Worm (Caenorhabditis elegans) whole organism, young adult: ENCODE measurements around the gene del-10.

Source experiments
- B0261.1 ChIP-seq: sonication (generic microtip); optimal IDR thresholded peaks from 2 replicates; lab custom pipeline; 2016; ENCODE audit warnings: mild to moderate bottlenecking, missing genetic modification characterization, moderate library complexity, missing compliant biosample characterization
- C17E4.6 ChIP-seq: fragments of 200-800 bp; sonication (Bioruptor generic); IDR thresholded peaks from 2 replicates; pipeline ENCODE4 v1.3.6; 2022; ENCODE audit warnings: missing genetic modification reagents, missing genetic modification characterization, missing compliant biosample characterization
- F10E7.11 ChIP-seq: sonication (generic microtip); optimal IDR thresholded peaks from 2 replicates; lab custom pipeline; 2017; ENCODE audit warnings: mild to moderate bottlenecking, missing genetic modification characterization, moderate library complexity, missing compliant biosample characterization
- F37B4.10 ChIP-seq: fragments of 200-800 bp; sonication (Bioruptor generic); IDR thresholded peaks from 2 replicates; pipeline ENCODE4 v1.3.6; 2022; ENCODE audit warnings: missing genetic modification characterization, missing compliant biosample characterization
- F55B11.4 ChIP-seq: sonication (generic microtip); optimal IDR thresholded peaks from 2 replicates; lab custom pipeline; 2016; ENCODE audit warnings: missing compliant biosample characterization, missing genetic modification characterization, borderline replicate concordance; ENCODE audit not compliant: insufficient read depth
- F57A8.1 ChIP-seq: fragments of 200-800 bp; sonication (Bioruptor generic); optimal IDR thresholded peaks from 2 replicates; lab custom pipeline; 2018; ENCODE audit warnings: mild to moderate bottlenecking, missing genetic modification characterization, moderate library complexity, missing compliant biosample characterization
- F57C9.4 ChIP-seq: sonication (generic microtip); optimal IDR thresholded peaks from 2 replicates; lab custom pipeline; 2017; ENCODE audit warnings: mild to moderate bottlenecking, missing genetic modification characterization, missing compliant biosample characterization
- K12H6.12 ChIP-seq: fragments of 200-800 bp; sonication (Bioruptor generic); optimal IDR thresholded peaks from 2 replicates; lab custom pipeline; 2018; ENCODE audit warnings: mild to moderate bottlenecking, missing genetic modification characterization, missing compliant biosample characterization
- T07F8.4 ChIP-seq: sonication (generic microtip); optimal IDR thresholded peaks from 2 replicates; lab custom pipeline; 2016; ENCODE audit warnings: mild to moderate bottlenecking, missing genetic modification characterization, moderate library complexity, missing compliant biosample characterization
- Y53G8AR.9 ChIP-seq: fragments of 200-800 bp; sonication (Bioruptor generic); conservative IDR thresholded peaks from 2 replicates; pipeline ENCODE4 v1.3.6; 2022; ENCODE audit warnings: missing genetic modification reagents, missing genetic modification characterization, missing compliant biosample characterization
- Y95B8A.8 ChIP-seq: fragments of 200-800 bp; sonication (Bioruptor generic); IDR thresholded peaks from 2 replicates; pipeline ENCODE4 v1.3.6; 2022; ENCODE audit warnings: missing genetic modification reagents, missing genetic modification characterization, missing compliant biosample characterization
- ZK185.1 ChIP-seq: sonication (generic microtip); optimal IDR thresholded peaks from 2 replicates; lab custom pipeline; 2016; ENCODE audit warnings: mild to moderate bottlenecking, missing genetic modification characterization, missing compliant biosample characterization; ENCODE audit not compliant: poor library complexity, severe bottlenecking
- aptf-3 ChIP-seq: fragments of 200-800 bp; sonication (Bioruptor generic); IDR thresholded peaks from 2 replicates; pipeline ENCODE4 v1.3.6; 2022; ENCODE audit warnings: missing genetic modification characterization, missing compliant biosample characterization
- atf-7 ChIP-seq: sonication (generic microtip); optimal IDR thresholded peaks from 2 replicates; lab custom pipeline; 2017; ENCODE audit warnings: mild to moderate bottlenecking, missing genetic modification characterization, missing compliant biosample characterization
- athp-1 ChIP-seq: sonication (generic microtip); optimal IDR thresholded peaks from 2 replicates; lab custom pipeline; 2017; ENCODE audit warnings: mild to moderate bottlenecking, missing genetic modification characterization, missing compliant biosample characterization
- bed-1 ChIP-seq: fragments of 200-800 bp; sonication (Bioruptor generic); IDR thresholded peaks from 2 replicates; pipeline ENCODE4 v1.3.6; 2022; ENCODE audit warnings: missing genetic modification reagents, missing genetic modification characterization, missing compliant biosample characterization
- bed-2 ChIP-seq: fragments of 200-800 bp; sonication (Bioruptor generic); IDR thresholded peaks from 2 replicates; pipeline ENCODE4 v1.3.6; 2022; ENCODE audit warnings: missing genetic modification reagents, missing genetic modification characterization, missing compliant biosample characterization
- cebp-2 ChIP-seq: fragments of 200-800 bp; sonication (Bioruptor generic); IDR thresholded peaks from 2 replicates; pipeline ENCODE4 v1.3.6; 2022; ENCODE audit warnings: missing genetic modification characterization, missing compliant biosample characterization
- ceh-40 ChIP-seq: fragments of 200-800 bp; sonication (Bioruptor generic); IDR thresholded peaks from 2 replicates; pipeline ENCODE4 v1.3.6; 2022; ENCODE audit warnings: missing genetic modification characterization, missing compliant biosample characterization
- ceh-91 ChIP-seq: fragments of 200-800 bp; sonication (Bioruptor generic); IDR thresholded peaks from 2 replicates; pipeline ENCODE4 v1.3.6; 2022; ENCODE audit warnings: missing genetic modification reagents, missing genetic modification characterization, missing compliant biosample characterization
- die-1 ChIP-seq: sonication (generic microtip); optimal IDR thresholded peaks from 2 replicates; lab custom pipeline; 2016; ENCODE audit warnings: missing genotype, mild to moderate bottlenecking, missing genetic modification characterization, missing compliant biosample characterization
- egrh-3 ChIP-seq: fragments of 200-800 bp; sonication (Bioruptor generic); IDR thresholded peaks from 2 replicates; pipeline ENCODE4 v1.3.6; 2022; ENCODE audit warnings: missing genetic modification reagents, missing genetic modification characterization, missing compliant biosample characterization
- ekl-4 ChIP-seq: fragments of 200-800 bp; sonication (Bioruptor generic); IDR thresholded peaks from 2 replicates; pipeline ENCODE4 v1.3.6; 2022; ENCODE audit warnings: missing genetic modification reagents, missing genetic modification characterization, missing compliant biosample characterization
- ets-4 ChIP-seq: fragments of 200-800 bp; sonication (Bioruptor generic); optimal IDR thresholded peaks from 2 replicates; lab custom pipeline; 2018; ENCODE audit warnings: mild to moderate bottlenecking, missing genetic modification characterization, missing compliant biosample characterization
- fkh-3 ChIP-seq: sonication (generic microtip); optimal IDR thresholded peaks from 2 replicates; lab custom pipeline; 2016; ENCODE audit warnings: mild to moderate bottlenecking, missing genetic modification characterization, missing compliant biosample characterization
- him-1 ChIP-seq: sonication (generic microtip); optimal IDR thresholded peaks from 2 replicates; lab custom pipeline; 2016; ENCODE audit warnings: missing genotype, missing genetic modification reagents, missing genetic modification characterization, missing compliant biosample characterization
- hmg-1.2 ChIP-seq: fragments of 200-800 bp; sonication (Bioruptor generic); IDR thresholded peaks from 2 replicates; pipeline ENCODE4 v1.3.6; 2022; ENCODE audit warnings: missing genetic modification reagents, missing genetic modification characterization, missing compliant biosample characterization
- hmg-20 ChIP-seq: fragments of 200-800 bp; sonication (Bioruptor generic); IDR thresholded peaks from 2 replicates; pipeline ENCODE4 v1.3.6; 2022; ENCODE audit warnings: missing genetic modification reagents, missing genetic modification characterization, missing compliant biosample characterization
- let-526 ChIP-seq: fragments of 200-800 bp; sonication (Bioruptor generic); IDR thresholded peaks from 2 replicates; pipeline ENCODE4 v1.3.6; 2022; ENCODE audit warnings: missing genetic modification reagents, missing genetic modification characterization, missing compliant biosample characterization
- mcd-1 ChIP-seq: fragments of 200-800 bp; sonication (Bioruptor generic); IDR thresholded peaks from 2 replicates; pipeline ENCODE4 v1.3.6; 2022; ENCODE audit warnings: missing genetic modification reagents, missing genetic modification characterization, missing compliant biosample characterization
- mel-28 ChIP-seq: sonication (generic microtip); optimal IDR thresholded peaks from 2 replicates; lab custom pipeline; 2016; ENCODE audit warnings: borderline replicate concordance, mild to moderate bottlenecking, missing genetic modification characterization, missing compliant biosample characterization
- mxl-1 ChIP-seq: sonication (generic microtip); optimal IDR thresholded peaks from 2 replicates; lab custom pipeline; 2016; ENCODE audit warnings: missing genetic modification characterization, missing compliant biosample characterization
- nfya-2 ChIP-seq: fragments of 200-800 bp; sonication (Bioruptor generic); IDR thresholded peaks from 2 replicates; pipeline ENCODE4 v1.3.6; 2022; ENCODE audit warnings: missing genetic modification reagents, missing genetic modification characterization, missing compliant biosample characterization
- nfyb-1 ChIP-seq: fragments of 200-800 bp; sonication (Bioruptor generic); IDR thresholded peaks from 2 replicates; pipeline ENCODE4 v1.3.6; 2022; ENCODE audit warnings: missing genetic modification reagents, missing genetic modification characterization, missing compliant biosample characterization
- nhr-27 ChIP-seq: fragments of 200-800 bp; sonication (Bioruptor generic); optimal IDR thresholded peaks from 2 replicates; lab custom pipeline; 2018; ENCODE audit warnings: mild to moderate bottlenecking, missing genetic modification characterization, moderate library complexity, missing compliant biosample characterization
- nhr-80 ChIP-seq: sonication (generic microtip); optimal IDR thresholded peaks from 2 replicates; lab custom pipeline; 2016; ENCODE audit warnings: missing genetic modification characterization, missing compliant biosample characterization
- pbrm-1 ChIP-seq: fragments of 200-800 bp; sonication (Bioruptor generic); IDR thresholded peaks from 2 replicates; pipeline ENCODE4 v1.3.6; 2022; ENCODE audit warnings: missing genetic modification reagents, missing genetic modification characterization, missing compliant biosample characterization
- pha-4 ChIP-seq: fragments of 150-350 bp; sonication (generic microtip); optimal IDR thresholded peaks from 2 replicates; lab custom pipeline; 2014; ENCODE audit warnings: missing biosample characterization, missing genetic modification reagents, missing genetic modification characterization
- rec-8 ChIP-seq, 2 experiments: sonication (generic microtip); optimal IDR thresholded peaks; 2 replicates each; lab custom pipeline; 2016; ENCODE audit warnings: mild to moderate bottlenecking in 2 of 2, missing genetic modification characterization in 2 of 2, missing genetic modification reagents in 2 of 2, missing genotype in 2 of 2, missing biosample characterization in 1 of 2, missing compliant biosample characterization in 1 of 2, moderate library complexity in 1 of 2
- repo-1 ChIP-seq: sonication (generic microtip); optimal IDR thresholded peaks from 2 replicates; lab custom pipeline; 2017; ENCODE audit warnings: mild to moderate bottlenecking, missing genetic modification characterization, missing compliant biosample characterization
- sea-2 ChIP-seq: fragments of 200-800 bp; sonication (Bioruptor generic); IDR thresholded peaks from 2 replicates; pipeline ENCODE4 v1.3.6; 2022; ENCODE audit warnings: missing genetic modification characterization, missing compliant biosample characterization
- sptf-2 ChIP-seq: fragments of 200-800 bp; sonication (Bioruptor generic); optimal IDR thresholded peaks from 2 replicates; lab custom pipeline; 2018; ENCODE audit warnings: mild to moderate bottlenecking, missing genetic modification characterization, missing compliant biosample characterization
- tbx-9 ChIP-seq: sonication (generic microtip); optimal IDR thresholded peaks from 2 replicates; lab custom pipeline; 2016; ENCODE audit warnings: borderline replicate concordance, missing genetic modification characterization, inconsistent platforms, missing compliant biosample characterization
- zfh-2 ChIP-seq: fragments of 200-800 bp; sonication (Bioruptor generic); conservative IDR thresholded peaks from 2 replicates; pipeline ENCODE4 v1.3.6; 2022; ENCODE audit warnings: missing genetic modification reagents, missing genetic modification characterization, missing compliant biosample characterization
- zim-3 ChIP-seq: sonication (generic microtip); optimal IDR thresholded peaks from 2 replicates; lab custom pipeline; 2017; ENCODE audit warnings: mild to moderate bottlenecking, missing genetic modification characterization, moderate library complexity, missing compliant biosample characterization
- ztf-18 ChIP-seq: sonication (generic microtip); optimal IDR thresholded peaks from 2 replicates; lab custom pipeline; 2016; ENCODE audit warnings: missing genotype, mild to moderate bottlenecking, missing genetic modification characterization, missing compliant biosample characterization
- ztf-28 ChIP-seq: fragments of 200-800 bp; sonication (Bioruptor generic); IDR thresholded peaks from 2 replicates; pipeline ENCODE4 v1.3.6; 2022; ENCODE audit warnings: missing genetic modification reagents, missing genetic modification characterization, missing compliant biosample characterization
- ztf-3 ChIP-seq: fragments of 200-800 bp; sonication (Bioruptor generic); optimal IDR thresholded peaks from 2 replicates; lab custom pipeline; 2018; ENCODE audit warnings: mild to moderate bottlenecking, missing genetic modification characterization, missing compliant biosample characterization
- ztf-6 ChIP-seq: fragments of 200-800 bp; sonication (Bioruptor generic); IDR thresholded peaks from 2 replicates; pipeline ENCODE4 v1.3.6; 2022; ENCODE audit warnings: missing genetic modification reagents, missing genetic modification characterization, missing compliant biosample characterization

Gene del-10

ce11 chrII:6489711-6490184, 7.8 kb upstream of the del-10 start, which contains the start of the genes snr-3 and rsp-5:
Gene snr-3, minus strand, starts transcription at chrII:6489761.
Gene rsp-5, plus strand, starts transcription at chrII:6490165.
- TF ChIP-seq bed-1 (no peak), T07F8.4 (tag; lab: Kevin White, UChicago) (no peak), repo-1 (no peak), cebp-2 (GFP tag; lab: Robert Waterston, UW) (no peak), tbx-9 (no peak), C17E4.6 (GFP tag; lab: Robert Waterston, UW) (no peak), zfh-2 (GFP tag; lab: Robert Waterston, UW) (no peak), bed-2 (GFP tag; lab: Robert Waterston, UW) (no peak), ZK185.1 (peak; percentile 40), mxl-1 (tag; lab: Kevin White, UChicago) (no peak), F10E7.11 (tag; lab: Kevin White, UChicago) (no peak), ztf-18 (tag; lab: Kevin White, UChicago) (no peak), fkh-3 (tag; lab: Kevin White, UChicago) (no peak), hmg-1.2 (GFP tag; lab: Robert Waterston, UW) (peak; percentile 45; the same call in 1 of the 2 replicates), die-1 (tag; lab: Kevin White, UChicago) (no peak), hmg-20 (no peak), mcd-1 (GFP tag; lab: Robert Waterston, UW) (peak; percentile 74), B0261.1 (tag; lab: Kevin White, UChicago) (no peak), ztf-28 (no peak), ztf-3 (GFP tag; lab: Kevin White, UChicago) (no peak), ets-4 (GFP tag; lab: Kevin White, UChicago) (no peak), ceh-91 (GFP tag; lab: Robert Waterston, UW) (peak; percentile 56), rec-8 (tag; optimal IDR thresholded peaks at IDR 0.05; lab: Kevin White, UChicago) (no peak), pbrm-1 (GFP tag; lab: Robert Waterston, UW) (peak; percentile 52; the same call in 1 of the 2 replicates), sea-2 (GFP tag; lab: Robert Waterston, UW) (no peak), nhr-80 (tag; lab: Kevin White, UChicago) (no peak), ceh-40 (GFP tag; lab: Robert Waterston, UW) (no peak), athp-1 (no peak), aptf-3 (GFP tag; lab: Robert Waterston, UW) (no peak), atf-7 (tag; lab: Kevin White, UChicago) (no peak), nfyb-1 (GFP tag; lab: Robert Waterston, UW) (peak; percentile 71), nhr-27 (no peak), zim-3 (tag; lab: Kevin White, UChicago) (no peak), sptf-2 (GFP tag; lab: Kevin White, UChicago) (no peak), F57A8.1 (no peak), let-526 (GFP tag; lab: Robert Waterston, UW) (no peak), F55B11.4 (tag; lab: Kevin White, UChicago) (no peak), K12H6.12 (no peak), F37B4.10 (GFP tag; lab: Robert Waterston, UW) (no peak), him-1 (tag; lab: Kevin White, UChicago) (peak; percentile 0), F57C9.4 (no peak), Y95B8A.8 (GFP tag; lab: Robert Waterston, UW) (no peak), egrh-3 (no peak), Y53G8AR.9 (GFP tag; lab: Robert Waterston, UW) (no peak), ekl-4 (peak; percentile 72; the same call in 1 of the 2 replicates), pha-4 (peak; percentile 69), mel-28 (tag; lab: Kevin White, UChicago) (no peak), ztf-6 (GFP tag; lab: Robert Waterston, UW) (no peak), nfya-2 (GFP tag; lab: Robert Waterston, UW) (no peak)
